Fruit fly (Drosophila melanogaster): ENCODE measurements around the gene hwt.
A peak's percentile ranks its signal among the peaks of the same experiment; 100 is the strongest.

Gene hwt

DNA sequence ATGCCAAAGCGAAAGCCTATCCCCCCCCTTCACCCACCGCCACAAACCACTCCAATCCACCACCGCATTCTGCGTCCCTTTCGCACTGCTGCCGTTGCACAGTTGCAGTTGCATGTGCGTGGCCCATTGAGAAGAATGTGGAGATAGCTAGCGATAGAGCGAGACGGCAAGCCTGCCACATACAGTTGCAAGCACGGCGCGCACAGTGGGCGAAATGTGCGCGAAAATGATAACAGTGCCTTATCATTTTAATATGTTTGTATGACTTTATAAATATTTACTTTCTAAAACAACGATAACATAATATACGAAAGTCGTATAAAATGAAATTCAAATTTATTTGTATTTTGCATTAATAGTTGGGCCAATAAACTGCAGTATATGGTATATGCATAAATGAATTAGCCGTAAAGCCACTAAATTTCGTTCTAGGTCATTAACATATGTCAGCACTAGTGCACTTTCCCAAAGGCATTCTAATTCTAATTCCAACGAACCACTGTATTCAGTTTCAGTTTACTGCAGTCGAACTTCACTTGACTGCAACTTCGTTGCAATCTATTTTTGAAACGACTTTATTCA is 7.7 kb upstream of the hwt start (continued):
- TF ChIP-seq Ravus (GFP tag; IDR thresholded peaks at IDR 0.05) (no peak), Opbp (GFP tag; IDR thresholded peaks at IDR 0.05; ENCODE audit: partially characterized antibody) (no peak), chif (GFP tag; optimal IDR thresholded peaks at IDR 0.05) (peak; percentile 32 to 79), CG18476 (GFP tag; optimal IDR thresholded peaks at IDR 0.05) (peak; percentile 50), crol (GFP tag; IDR thresholded peaks at IDR 0.05) (peak; percentile 96), emc (GFP tag; optimal IDR thresholded peaks at IDR 0.05) (no peak), bab2 (GFP tag; optimal IDR thresholded peaks at IDR 0.05) (peak; percentile 42), chinmo (GFP tag; IDR thresholded peaks at IDR 0.05; ENCODE audit: partially characterized antibody) (no peak), bbx (GFP tag; IDR thresholded peaks at IDR 0.05; ENCODE audit: partially characterized antibody) (no peak), CG42726 (GFP tag; IDR thresholded peaks at IDR 0.05; ENCODE audit: partially characterized antibody) (no peak), gce (GFP tag; IDR thresholded peaks at IDR 0.05) (0 out of 3 replicates have a peak, but pooled peaks have one; percentile 32), CG4424 (GFP tag; optimal IDR thresholded peaks at IDR 0.05) (peak; percentile 83), Deaf1 (tag; optimal IDR thresholded peaks at IDR 0.05) (no peak), E2f1 (GFP tag; IDR thresholded peaks at IDR 0.05) (peak; percentile 44; the same call in 1 of the 2 replicates), al (GFP tag; IDR thresholded peaks at IDR 0.05) (no peak), sr (GFP tag; IDR thresholded peaks at IDR 0.05) (no peak), CG4360 (GFP tag; IDR thresholded peaks at IDR 0.05) (no peak), gcm2 (GFP tag; optimal IDR thresholded peaks at IDR 0.05) (no peak), CG13624 (GFP tag; optimal IDR thresholded peaks at IDR 0.05) (peak; percentile 0), CG4617 (GFP tag; optimal IDR thresholded peaks at IDR 0.05; ENCODE audit: borderline replicate concordance) (peak; percentile 14), Lhr (GFP tag; optimal IDR thresholded peaks at IDR 0.05) (peak; percentile 44), CG13424 (tag; optimal IDR thresholded peaks at IDR 0.05) (peak; percentile 68), lilli (GFP tag; optimal IDR thresholded peaks at IDR 0.05) (peak; percentile 30), Vsx1 (GFP tag; optimal IDR thresholded peaks at IDR 0.05) (peak; percentile 37), caup (GFP tag; optimal IDR thresholded peaks at IDR 0.05; ENCODE audit: severe bottlenecking) (no peak), Dbx (GFP tag; IDR thresholded peaks at IDR 0.05) (no peak), CG15601 (tag; optimal IDR thresholded peaks at IDR 0.05) (peak; percentile 72), Asciz (GFP tag; optimal IDR thresholded peaks at IDR 0.05) (peak; percentile 69), gem (tag; optimal IDR thresholded peaks at IDR 0.05) (peak; percentile 86), CG14667 (GFP tag; IDR thresholded peaks at IDR 0.05) (no peak; the same call in 1 of the 2 replicates), CG8388 (GFP tag; optimal IDR thresholded peaks at IDR 0.05) (peak; percentile 76), seq (GFP tag; IDR thresholded peaks at IDR 0.05) (no peak), NK7.1 (GFP tag; optimal IDR thresholded peaks at IDR 0.05) (no peak), CG2875 (GFP tag; optimal IDR thresholded peaks at IDR 0.05) (peak; percentile 76), CG8290 (GFP tag; optimal IDR thresholded peaks at IDR 0.05) (peak; percentile 51), CG8290 (tag; optimal IDR thresholded peaks at IDR 0.05) (no peak), Chrac-16 (GFP tag; optimal IDR thresholded peaks at IDR 0.05) (peak; percentile 64), CG3838 (GFP tag; optimal IDR thresholded peaks at IDR 0.05) (peak; percentile 15), CG34422 (GFP tag; IDR thresholded peaks at IDR 0.05) (no peak), CG8281 (tag; optimal IDR thresholded peaks at IDR 0.05) (peak; percentile 7), Fer1 (GFP tag; optimal IDR thresholded peaks at IDR 0.05) (no peak), CG10565 (GFP tag; optimal IDR thresholded peaks at IDR 0.05) (no peak), CG31224 (GFP tag; IDR thresholded peaks at IDR 0.05) (no peak), Spps (tag; optimal IDR thresholded peaks at IDR 0.05) (peak; percentile 82), eve (GFP tag; optimal IDR thresholded peaks at IDR 0.05) (peak in 1 of 2 experiments; percentile 86), Max (GFP tag; optimal IDR thresholded peaks at IDR 0.05) (peak; percentile 63), pan (optimal IDR thresholded peaks at IDR 0.05) (no peak), pan (GFP tag; optimal IDR thresholded peaks at IDR 0.05 in 1 of 2, IDR thresholded peaks at IDR 0.05 in 1 of 2) (peak in 1 of 2 experiments; percentile 48), unpg (GFP tag; optimal IDR thresholded peaks at IDR 0.05) (peak; percentile 75), CG6683 (GFP tag; optimal IDR thresholded peaks at IDR 0.05) (no peak)
